Worm (Caenorhabditis elegans): Measurements from ENCODE around the gene tmem-135.

The tmem-135 gene

DNA sequence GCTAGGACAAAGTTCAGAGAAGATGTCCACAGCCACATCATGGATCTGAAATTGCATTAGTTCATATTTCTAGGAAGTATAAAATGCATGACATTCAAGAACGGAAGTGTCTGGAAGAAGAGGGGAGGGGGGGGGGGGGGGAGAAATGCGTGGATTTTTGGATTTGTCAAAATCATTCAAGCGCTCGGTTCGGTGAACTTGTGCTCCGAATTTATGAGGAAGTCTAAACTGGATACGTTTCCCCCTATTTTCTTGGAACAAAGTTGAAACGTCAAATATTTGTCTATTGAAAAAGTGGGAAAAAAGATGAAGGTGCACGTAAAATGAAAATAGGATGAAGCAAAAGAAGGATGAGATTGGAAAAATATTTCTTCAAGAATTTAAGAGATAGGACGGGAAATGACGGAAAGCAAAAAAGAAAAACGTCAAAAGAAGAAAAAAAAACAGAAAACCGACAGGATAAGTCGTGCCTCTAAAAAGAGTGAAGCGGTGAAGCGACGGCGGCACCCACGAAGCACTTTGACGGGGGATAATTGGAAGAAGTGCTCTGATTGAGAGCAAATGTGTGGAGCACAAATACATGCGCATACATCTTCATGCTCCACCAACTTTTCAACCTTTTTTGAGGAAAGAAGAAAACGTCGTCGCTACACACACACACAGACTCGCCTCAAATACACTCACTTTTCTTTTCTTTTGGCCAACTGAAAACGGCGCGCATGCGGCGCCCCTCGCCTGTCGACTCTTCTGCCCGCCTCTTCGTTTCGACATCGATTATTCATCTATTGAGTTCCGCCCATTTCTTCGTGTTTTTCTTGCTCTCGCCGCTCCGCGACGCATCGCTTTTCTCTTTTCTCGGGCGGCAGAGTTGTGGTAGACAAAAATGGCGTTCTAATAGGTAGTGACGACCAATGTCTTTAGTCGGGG, 47.4 kb downstream of the tmem-135 start, which contains the start of gene F55D10.4:
Gene F55D10.4, minus strand, starts transcription at position 51 of the 927 bp plus-strand sequence.
- peak; percentile 41 for TF ChIP-seq ces-1 (GFP tag; optimal IDR thresholded peaks at IDR 0.05)
- TF ChIP-seq nhr-12 (tag; optimal IDR thresholded peaks at IDR 0.05): no peak
